Worm (Caenorhabditis elegans): ENCODE results near the gene mig-39.

The mig-39 gene

DNA sequence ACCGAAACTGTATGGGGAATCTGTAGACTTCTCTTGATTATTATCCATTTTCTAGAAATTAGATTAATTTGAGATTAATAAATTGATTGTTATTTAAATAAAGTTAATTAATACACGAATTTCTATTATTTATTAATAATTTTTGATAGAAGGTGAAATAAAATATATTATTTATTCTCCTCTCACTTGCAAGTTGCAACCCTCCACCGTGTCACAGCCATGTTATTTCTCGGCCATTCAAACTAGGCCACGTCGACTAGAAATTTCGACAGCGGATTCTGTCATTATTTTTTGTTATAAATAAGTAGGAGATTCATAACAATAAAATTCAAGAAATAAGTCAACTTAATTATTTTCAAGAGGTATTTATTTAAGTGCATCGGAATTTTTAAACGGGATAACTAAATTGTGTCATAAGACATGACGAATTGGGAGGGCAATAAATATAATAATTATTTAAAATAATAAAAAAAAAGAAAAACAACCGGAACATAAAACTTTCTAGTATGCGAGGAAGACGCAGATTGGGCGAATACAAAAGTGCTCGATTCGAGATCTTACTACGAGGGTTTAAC is 23.2 kb upstream of the mig-39 start, which contains the start of gene ufbp-1:
Gene ufbp-1, minus strand, starts transcription at position 51 of the 575 bp plus-strand sequence.
- TF ChIP-seq ztf-4 (tag; optimal IDR thresholded peaks at IDR 0.05) (peak; percentile 100), egl-27 (tag; optimal IDR thresholded peaks at IDR 0.05) (no peak), lin-11 (tag; optimal IDR thresholded peaks at IDR 0.05) (peak; percentile 18), sma-9 (GFP tag; optimal IDR thresholded peaks at IDR 0.05) (peak; percentile 0), sma-9 (tag; optimal IDR thresholded peaks at IDR 0.05) (no peak), nhr-129 (tag; optimal IDR thresholded peaks at IDR 0.05) (peak; percentile 25), lsy-2 (tag; optimal IDR thresholded peaks at IDR 0.05) (peak in 1 of 2 experiments; percentile 89), nhr-23 (tag; optimal IDR thresholded peaks at IDR 0.05) (no peak), elt-1 (tag; optimal IDR thresholded peaks at IDR 0.05) (no peak), lin-13 (GFP tag; optimal IDR thresholded peaks at IDR 0.05) (peak; percentile 75), nhr-12 (tag; optimal IDR thresholded peaks at IDR 0.05) (peak; percentile 57), sma-3 (GFP tag; optimal IDR thresholded peaks at IDR 0.05) (peak; percentile 35), mbf-1 (tag; optimal IDR thresholded peaks at IDR 0.05) (no peak), snpc-4 (tag; optimal IDR thresholded peaks at IDR 0.05) (no peak), nhr-25 (tag; optimal IDR thresholded peaks at IDR 0.05) (peak; percentile 15), ama-1 (optimal IDR thresholded peaks at IDR 0.05) (peak; percentile 100), unc-39 (tag; optimal IDR thresholded peaks at IDR 0.05) (no peak), ZK546.5 (tag; optimal IDR thresholded peaks at IDR 0.05) (no peak), ztf-11 (tag; optimal IDR thresholded peaks at IDR 0.05) (no peak), ceh-16 (tag; optimal IDR thresholded peaks at IDR 0.05) (no peak), nhr-21 (tag; optimal IDR thresholded peaks at IDR 0.05) (no peak), sem-4 (tag; optimal IDR thresholded peaks at IDR 0.05) (peak; percentile 71), Y55F3AM.14 (GFP tag; optimal IDR thresholded peaks at IDR 0.05) (peak; percentile 67), elt-3 (tag; optimal IDR thresholded peaks at IDR 0.05) (no peak), C34F6.9 (tag; optimal IDR thresholded peaks at IDR 0.05) (peak; percentile 93), nhr-11 (tag; optimal IDR thresholded peaks at IDR 0.05) (no peak), nhr-237 (tag; optimal IDR thresholded peaks at IDR 0.05) (no peak), mab-5 (tag; optimal IDR thresholded peaks at IDR 0.05) (peak; percentile 5), aly-2 (tag; optimal IDR thresholded peaks at IDR 0.05) (no peak), nhr-10 (tag; optimal IDR thresholded peaks at IDR 0.05) (no peak), gmeb-1 (tag; optimal IDR thresholded peaks at IDR 0.05) (peak; percentile 66), crh-2 (tag; optimal IDR thresholded peaks at IDR 0.05) (peak; percentile 96), zag-1 (tag; optimal IDR thresholded peaks at IDR 0.05) (no peak), F13H6.1 (tag; optimal IDR thresholded peaks at IDR 0.05) (peak; percentile 11), nhr-6 (tag; optimal IDR thresholded peaks at IDR 0.05) (no peak), lin-39 (tag; optimal IDR thresholded peaks at IDR 0.05) (no peak), R02D3.7 (tag; optimal IDR thresholded peaks at IDR 0.05) (no peak), ceh-82 (tag; optimal IDR thresholded peaks at IDR 0.05) (no peak), nhr-77 (tag; optimal IDR thresholded peaks at IDR 0.05) (no peak), blmp-1 (tag; optimal IDR thresholded peaks at IDR 0.05; ENCODE audit: insufficient read depth) (no peak), alr-1 (tag; optimal IDR thresholded peaks at IDR 0.05) (no peak), unc-55 (GFP tag; optimal IDR thresholded peaks at IDR 0.05) (peak; percentile 38), ztf-1 (GFP tag; conservative IDR thresholded peaks at IDR 0.05) (no peak), skn-1 (tag; optimal IDR thresholded peaks at IDR 0.05) (peak; percentile 94), dmd-4 (tag; optimal IDR thresholded peaks at IDR 0.05) (no peak), unc-62 (GFP tag; optimal IDR thresholded peaks at IDR 0.05) (no peak), peb-1 (tag; optimal IDR thresholded peaks at IDR 0.05) (no peak), fos-1 (tag; optimal IDR thresholded peaks at IDR 0.05) (peak; percentile 33), mdl-1 (tag; optimal IDR thresholded peaks at IDR 0.05) (no peak)

All from whole organism, L2 larva.